Fruit fly (Drosophila melanogaster): Measurements from ENCODE around the gene CG13807.

DNA sequence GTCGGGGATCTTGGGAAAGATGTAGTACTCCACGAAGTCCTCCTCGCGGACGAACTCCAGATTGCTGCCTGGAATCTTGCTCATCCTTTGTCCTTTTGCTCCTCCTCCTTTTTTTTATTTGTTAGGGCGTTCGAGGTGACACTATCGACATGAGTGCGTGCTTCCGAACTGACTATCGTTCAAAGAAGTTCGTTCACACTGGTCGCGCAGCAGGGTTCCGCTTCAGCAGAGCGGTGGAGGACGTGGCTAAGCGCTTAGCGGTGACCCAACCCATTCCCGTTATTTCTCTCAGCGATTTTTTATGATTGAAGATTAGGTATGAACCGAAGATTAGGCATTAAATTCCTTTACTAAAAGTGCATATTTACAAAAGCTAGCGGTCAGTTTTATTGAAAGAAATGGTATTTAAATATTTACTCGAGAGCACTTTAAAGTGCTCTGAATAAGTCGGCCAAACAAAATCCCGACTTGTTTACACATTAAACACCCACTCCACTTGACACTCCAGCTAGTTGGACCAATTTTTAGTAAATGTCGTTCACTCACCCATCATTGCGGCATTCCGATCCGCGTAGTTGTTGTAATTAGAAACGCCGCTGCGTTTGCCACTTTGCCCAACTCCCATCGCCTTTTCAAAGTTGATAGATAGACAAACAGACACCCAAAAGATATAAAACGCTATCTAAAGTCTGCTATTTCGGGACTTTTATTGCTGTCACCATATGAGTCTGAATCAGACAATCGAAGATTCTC, 3.1 kb downstream of the CG13807 start, which contains the start of the genes ecd and CG13806:
- TF ChIP-seq CG8478 (optimal IDR thresholded peaks at IDR 0.05) (no peak), usp (GFP tag; optimal IDR thresholded peaks at IDR 0.05) (no peak), psq (optimal IDR thresholded peaks at IDR 0.05) (no peak)
